Fruit fly (Drosophila melanogaster) whole organism, pupa: ENCODE results near the gene Tnpo-SR.
A peak's percentile ranks its signal among the peaks of the same experiment; 100 is the strongest.

Experiments
- CG34367 ChIP-seq: fragments of 200-800 bp; sonication (Bioruptor generic); optimal IDR thresholded peaks from 2 replicates; lab custom pipeline; 2018; ENCODE audit warnings: missing biosample characterization, mild to moderate bottlenecking, missing genetic modification characterization
- CG4496 ChIP-seq: fragments of 200-800 bp; sonication (Bioruptor generic); IDR thresholded peaks from 3 replicates; pipeline ENCODE4 v1.3.6; 2022; ENCODE audit warnings: missing biosample characterization, missing genetic modification characterization
- Pif1A ChIP-seq: fragments of 200-800 bp; sonication (Bioruptor generic); optimal IDR thresholded peaks from 3 replicates; lab custom pipeline; 2016; ENCODE audit warnings: missing biosample characterization, missing genetic modification characterization

DNA sequence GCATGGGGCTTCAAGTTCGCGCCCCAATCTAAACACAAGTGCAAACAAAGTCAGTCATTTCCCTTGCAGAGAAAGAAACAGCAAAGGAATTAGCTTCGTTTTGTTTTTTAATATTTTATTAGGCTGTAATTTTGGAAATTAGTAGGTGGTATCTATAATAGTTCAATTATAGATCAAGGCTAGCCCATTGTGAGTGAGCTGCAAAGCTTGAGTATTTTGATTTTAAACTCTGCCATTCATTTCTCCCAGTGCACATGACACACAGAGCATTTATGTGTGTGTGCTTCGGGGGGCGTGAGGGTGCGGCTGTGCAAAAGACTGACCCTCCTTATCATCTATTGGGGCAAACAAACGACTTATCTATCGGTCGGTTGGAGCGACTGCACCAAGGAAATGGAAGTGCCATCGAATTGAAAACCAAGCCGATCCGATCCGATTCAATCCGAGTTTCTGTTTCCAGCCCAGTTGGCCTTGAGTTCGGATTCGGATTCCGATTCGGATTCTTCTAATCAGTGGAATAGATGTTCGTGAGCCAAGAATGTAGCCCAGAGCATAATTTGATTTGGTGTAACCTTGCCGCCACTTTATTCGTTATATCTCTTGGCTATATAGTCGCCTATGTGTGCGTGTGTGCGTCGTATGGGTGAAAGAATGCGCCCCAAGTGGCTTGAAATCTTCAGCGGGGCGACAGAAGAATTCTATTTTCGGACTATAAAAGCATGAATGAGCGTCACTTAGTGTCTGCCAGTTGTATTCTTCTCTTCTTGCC is 28.2 kb upstream of the Tnpo-SR start:
- TF ChIP-seq CG34367 (tag; lab: Kevin White, UChicago) (no peak), CG4496 (GFP tag; lab: Robert Waterston, UW) (peak; percentile 68; the same call in 2 of the 3 replicates), Pif1A (peak; percentile 22)
